Worm (Caenorhabditis elegans): ENCODE measurements around the gene ttbk-3.

Gene ttbk-3

ce11 chrIV:9924419-9924818 is 34.7 kb upstream of the ttbk-3 start:
- TF ChIP-seq Y95B8A.8 (GFP tag; IDR thresholded peaks at IDR 0.05) (no peak), lin-54 (GFP tag; optimal IDR thresholded peaks at IDR 0.05) (no peak), tbp1 (GFP tag; optimal IDR thresholded peaks at IDR 0.05) (no peak), hlh-12 (tag; optimal IDR thresholded peaks at IDR 0.05) (no peak), hmg-1.2 (GFP tag; IDR thresholded peaks at IDR 0.05) (no peak), nfyb-1 (GFP tag; IDR thresholded peaks at IDR 0.05) (no peak), ztf-22 (GFP tag; optimal IDR thresholded peaks at IDR 0.05) (no peak), ceh-91 (GFP tag; IDR thresholded peaks at IDR 0.05) (no peak), C06A6.2 (GFP tag; conservative IDR thresholded peaks at IDR 0.05) (no peak), ccch-3 (GFP tag; optimal IDR thresholded peaks at IDR 0.05) (no peak), lag-1 (GFP tag; IDR thresholded peaks at IDR 0.05) (no peak)

ce11 chrIV:9920426-9920825 is 30.7 kb upstream of the ttbk-3 start:
- TF ChIP-seq zim-3 (tag; optimal IDR thresholded peaks at IDR 0.05) (no peak), chd-7 (tag; optimal IDR thresholded peaks at IDR 0.05) (no peak), atf-7 (tag; optimal IDR thresholded peaks at IDR 0.05) (no peak), aptf-3 (GFP tag; IDR thresholded peaks at IDR 0.05) (no peak), attf-6 (GFP tag; IDR thresholded peaks at IDR 0.05) (no peak), B0035.1 (tag; optimal IDR thresholded peaks at IDR 0.05) (no peak), gei-17 (GFP tag; optimal IDR thresholded peaks at IDR 0.05) (no peak), lin-35 (GFP tag; optimal IDR thresholded peaks at IDR 0.05) (no peak), lsy-27 (tag; optimal IDR thresholded peaks at IDR 0.05; ENCODE audit: borderline replicate concordance, insufficient read depth) (no peak), tbp1 (GFP tag; optimal IDR thresholded peaks at IDR 0.05) (no peak), lag-1 (GFP tag; IDR thresholded peaks at IDR 0.05) (no peak), egl-18 (GFP tag; IDR thresholded peaks at IDR 0.05) (no peak), nfyb-1 (GFP tag; IDR thresholded peaks at IDR 0.05) (no peak), F55B11.4 (tag; optimal IDR thresholded peaks at IDR 0.05; ENCODE audit: borderline replicate concordance, insufficient read depth) (no peak), ztf-18 (tag; optimal IDR thresholded peaks at IDR 0.05) (no peak), tbx-9 (tag; optimal IDR thresholded peaks at IDR 0.05; ENCODE audit: borderline replicate concordance) (no peak), rcor-1 (GFP tag; IDR thresholded peaks at IDR 0.05) (no peak), ekl-4 (GFP tag; IDR thresholded peaks at IDR 0.05) (no peak), die-1 (tag; optimal IDR thresholded peaks at IDR 0.05) (no peak)

- TF ChIP-seq ZK185.1 (tag; optimal IDR thresholded peaks at IDR 0.05; ENCODE audit: poor library complexity, severe bottlenecking) (no peak), F57C9.4 (tag; optimal IDR thresholded peaks at IDR 0.05) (no peak), snpc-4 (GFP tag; optimal IDR thresholded peaks at IDR 0.05) (no peak), snpc-4 (tag; optimal IDR thresholded peaks at IDR 0.05) (no peak), nhr-179 (tag; optimal IDR thresholded peaks at IDR 0.05) (no peak), C17E4.6 (GFP tag; IDR thresholded peaks at IDR 0.05) (no peak), C06A6.2 (GFP tag; conservative IDR thresholded peaks at IDR 0.05) (no peak), mcd-1 (GFP tag; IDR thresholded peaks at IDR 0.05) (no peak), F52B5.7 (tag; optimal IDR thresholded peaks at IDR 0.05) (no peak), gei-17 (GFP tag; optimal IDR thresholded peaks at IDR 0.05) (no peak), F10E7.11 (tag; optimal IDR thresholded peaks at IDR 0.05) (no peak), hsf-1 (GFP tag; IDR thresholded peaks at IDR 0.05) (no peak), ceh-100 (GFP tag; IDR thresholded peaks at IDR 0.05) (no peak), sptf-2 (GFP tag; optimal IDR thresholded peaks at IDR 0.05) (no peak), lin-26 (GFP tag; IDR thresholded peaks at IDR 0.05) (no peak), Y67H2A.10 (GFP tag; conservative IDR thresholded peaks at IDR 0.05) (no peak)
These were observed 28.3 kb upstream of the ttbk-3 start for ce11 chrIV:9918021-9918420.
